Worm (Caenorhabditis elegans) whole organism, young adult: Measurements from ENCODE around the gene ZK1320.9.

Experiments
- B0035.1 ChIP-seq: sonication (generic microtip); optimal IDR thresholded peaks from 2 replicates; lab custom pipeline; 2016; ENCODE audit warnings: missing genetic modification characterization, mild to moderate bottlenecking, missing compliant biosample characterization, missing genotype, missing genetic modification reagents
- B0336.3 ChIP-seq: fragments of 200-800 bp; sonication (Bioruptor generic); IDR thresholded peaks from 2 replicates; pipeline ENCODE4 v1.3.6; 2022; ENCODE audit warnings: missing genetic modification characterization, missing compliant biosample characterization
- C06A6.2 ChIP-seq: fragments of 200-800 bp; sonication (Bioruptor generic); conservative IDR thresholded peaks from 2 replicates; pipeline ENCODE4 v1.3.6; 2022; ENCODE audit warnings: missing genetic modification characterization, missing compliant biosample characterization
- D2030.7 ChIP-seq: fragments of 200-800 bp; sonication (Bioruptor generic); IDR thresholded peaks from 2 replicates; pipeline ENCODE4 v1.3.6; 2022; ENCODE audit warnings: missing genetic modification reagents, missing genetic modification characterization, missing compliant biosample characterization
- F10E7.11 ChIP-seq: sonication (generic microtip); optimal IDR thresholded peaks from 2 replicates; lab custom pipeline; 2017; ENCODE audit warnings: mild to moderate bottlenecking, missing genetic modification characterization, moderate library complexity, missing compliant biosample characterization
- F23B12.7 ChIP-seq: sonication (generic microtip); optimal IDR thresholded peaks from 2 replicates; lab custom pipeline; 2017; ENCODE audit warnings: missing genetic modification characterization, mild to moderate bottlenecking, missing compliant biosample characterization, antibody characterized with exemption, moderate library complexity; ENCODE audit not compliant: insufficient read depth
- F33H1.4 ChIP-seq: fragments of 200-800 bp; sonication (Bioruptor generic); IDR thresholded peaks from 2 replicates; pipeline ENCODE4 v1.3.6; 2022; ENCODE audit warnings: missing genetic modification reagents, missing genetic modification characterization, missing compliant biosample characterization
- F39B2.1 ChIP-seq: fragments of 200-800 bp; sonication (Bioruptor generic); IDR thresholded peaks from 2 replicates; pipeline ENCODE4 v1.3.6; 2022; ENCODE audit warnings: missing genetic modification reagents, missing genetic modification characterization, missing compliant biosample characterization
- F55B11.4 ChIP-seq: sonication (generic microtip); optimal IDR thresholded peaks from 2 replicates; lab custom pipeline; 2016; ENCODE audit warnings: missing compliant biosample characterization, missing genetic modification characterization, borderline replicate concordance; ENCODE audit not compliant: insufficient read depth
- F57A8.1 ChIP-seq: fragments of 200-800 bp; sonication (Bioruptor generic); optimal IDR thresholded peaks from 2 replicates; lab custom pipeline; 2018; ENCODE audit warnings: mild to moderate bottlenecking, missing genetic modification characterization, moderate library complexity, missing compliant biosample characterization
- F57C9.4 ChIP-seq: sonication (generic microtip); optimal IDR thresholded peaks from 2 replicates; lab custom pipeline; 2017; ENCODE audit warnings: mild to moderate bottlenecking, missing genetic modification characterization, missing compliant biosample characterization
- K11D2.4 ChIP-seq: fragments of 200-800 bp; sonication (Bioruptor generic); IDR thresholded peaks from 2 replicates; pipeline ENCODE4 v1.3.6; 2022; ENCODE audit warnings: missing genetic modification reagents, missing genetic modification characterization, missing compliant biosample characterization
- K12H6.12 ChIP-seq: fragments of 200-800 bp; sonication (Bioruptor generic); optimal IDR thresholded peaks from 2 replicates; lab custom pipeline; 2018; ENCODE audit warnings: mild to moderate bottlenecking, missing genetic modification characterization, missing compliant biosample characterization
- T07F8.4 ChIP-seq: sonication (generic microtip); optimal IDR thresholded peaks from 2 replicates; lab custom pipeline; 2016; ENCODE audit warnings: mild to moderate bottlenecking, missing genetic modification characterization, moderate library complexity, missing compliant biosample characterization
- Y53F4B.3 ChIP-seq: fragments of 200-800 bp; sonication (Bioruptor generic); IDR thresholded peaks from 2 replicates; pipeline ENCODE4 v1.3.6; 2022; ENCODE audit warnings: missing genetic modification reagents, missing genetic modification characterization, missing compliant biosample characterization
- Y56A3A.18 ChIP-seq: fragments of 200-800 bp; sonication (Bioruptor generic); IDR thresholded peaks from 2 replicates; pipeline ENCODE4 v1.3.6; 2022; ENCODE audit warnings: missing genetic modification reagents, missing genetic modification characterization, missing compliant biosample characterization
- Y95B8A.8 ChIP-seq: fragments of 200-800 bp; sonication (Bioruptor generic); IDR thresholded peaks from 2 replicates; pipeline ENCODE4 v1.3.6; 2022; ENCODE audit warnings: missing genetic modification reagents, missing genetic modification characterization, missing compliant biosample characterization
- athp-1 ChIP-seq: sonication (generic microtip); optimal IDR thresholded peaks from 2 replicates; lab custom pipeline; 2017; ENCODE audit warnings: mild to moderate bottlenecking, missing genetic modification characterization, missing compliant biosample characterization
- bed-2 ChIP-seq: fragments of 200-800 bp; sonication (Bioruptor generic); IDR thresholded peaks from 2 replicates; pipeline ENCODE4 v1.3.6; 2022; ENCODE audit warnings: missing genetic modification reagents, missing genetic modification characterization, missing compliant biosample characterization
- ccch-3 ChIP-seq: fragments of 200-800 bp; sonication (Bioruptor generic); optimal IDR thresholded peaks from 2 replicates; lab custom pipeline; 2018; ENCODE audit warnings: mild to moderate bottlenecking, missing genetic modification characterization, missing compliant biosample characterization
- ceh-27 ChIP-seq: fragments of 200-800 bp; sonication (Bioruptor generic); optimal IDR thresholded peaks from 2 replicates; lab custom pipeline; 2018; ENCODE audit warnings: mild to moderate bottlenecking, missing genetic modification characterization, moderate library complexity, missing compliant biosample characterization
- ceh-40 ChIP-seq: fragments of 200-800 bp; sonication (Bioruptor generic); IDR thresholded peaks from 2 replicates; pipeline ENCODE4 v1.3.6; 2022; ENCODE audit warnings: missing genetic modification characterization, missing compliant biosample characterization
- ceh-91 ChIP-seq: fragments of 200-800 bp; sonication (Bioruptor generic); IDR thresholded peaks from 2 replicates; pipeline ENCODE4 v1.3.6; 2022; ENCODE audit warnings: missing genetic modification reagents, missing genetic modification characterization, missing compliant biosample characterization
- dox-1 ChIP-seq: fragments of 200-800 bp; sonication (Bioruptor generic); IDR thresholded peaks from 2 replicates; pipeline ENCODE4 v1.3.6; 2022; ENCODE audit warnings: missing genetic modification reagents, missing genetic modification characterization, missing compliant biosample characterization
- dpff-1 ChIP-seq: sonication (generic microtip); optimal IDR thresholded peaks from 2 replicates; lab custom pipeline; 2017; ENCODE audit warnings: mild to moderate bottlenecking, missing genetic modification characterization, missing compliant biosample characterization
- efl-1 ChIP-seq: fragments of 150-350 bp; optimal IDR thresholded peaks from 2 replicates; lab custom pipeline; 2014; ENCODE audit warnings: missing biosample characterization, missing genetic modification reagents, missing genetic modification characterization
- egl-44 ChIP-seq: fragments of 200-800 bp; sonication (Bioruptor generic); IDR thresholded peaks from 2 replicates; pipeline ENCODE4 v1.3.6; 2022; ENCODE audit warnings: missing genetic modification reagents, missing genetic modification characterization, missing compliant biosample characterization
- fkh-3 ChIP-seq: sonication (generic microtip); optimal IDR thresholded peaks from 2 replicates; lab custom pipeline; 2016; ENCODE audit warnings: mild to moderate bottlenecking, missing genetic modification characterization, missing compliant biosample characterization
- hsf-1 ChIP-seq: fragments of 200-800 bp; sonication (Bioruptor generic); IDR thresholded peaks from 2 replicates; pipeline ENCODE4 v1.3.6; 2022; ENCODE audit warnings: missing genetic modification reagents, missing genetic modification characterization, missing compliant biosample characterization
- let-526 ChIP-seq: fragments of 200-800 bp; sonication (Bioruptor generic); IDR thresholded peaks from 2 replicates; pipeline ENCODE4 v1.3.6; 2022; ENCODE audit warnings: missing genetic modification reagents, missing genetic modification characterization, missing compliant biosample characterization
- let-607 ChIP-seq, 2 experiments: fragments of 200-800 bp in 1 of 2; sonication (Bioruptor generic) in 1 of 2; sonication (generic microtip) in 1 of 2; optimal IDR thresholded peaks; 2 replicates each; lab custom pipeline; 2016 to 2018; ENCODE audit warnings: mild to moderate bottlenecking in 2 of 2, missing compliant biosample characterization in 2 of 2, missing genetic modification characterization in 2 of 2, moderate library complexity in 2 of 2, missing genotype in 1 of 2
- madf-6 ChIP-seq: fragments of 200-800 bp; sonication (Bioruptor generic); IDR thresholded peaks from 2 replicates; pipeline ENCODE4 v1.3.6; 2022; ENCODE audit warnings: missing genetic modification reagents, missing genetic modification characterization, missing compliant biosample characterization
- mxl-1 ChIP-seq: sonication (generic microtip); optimal IDR thresholded peaks from 2 replicates; lab custom pipeline; 2016; ENCODE audit warnings: missing genetic modification characterization, missing compliant biosample characterization
- nhr-120 ChIP-seq: fragments of 200-800 bp; sonication (Bioruptor generic); IDR thresholded peaks from 2 replicates; pipeline ENCODE4 v1.3.6; 2022; ENCODE audit warnings: missing genetic modification characterization, missing compliant biosample characterization
- nhr-27 ChIP-seq: fragments of 200-800 bp; sonication (Bioruptor generic); optimal IDR thresholded peaks from 2 replicates; lab custom pipeline; 2018; ENCODE audit warnings: mild to moderate bottlenecking, missing genetic modification characterization, moderate library complexity, missing compliant biosample characterization
- pbrm-1 ChIP-seq: fragments of 200-800 bp; sonication (Bioruptor generic); IDR thresholded peaks from 2 replicates; pipeline ENCODE4 v1.3.6; 2022; ENCODE audit warnings: missing genetic modification reagents, missing genetic modification characterization, missing compliant biosample characterization
- rcor-1 ChIP-seq: fragments of 200-800 bp; sonication (Bioruptor generic); IDR thresholded peaks from 2 replicates; pipeline ENCODE4 v1.3.6; 2022; ENCODE audit warnings: missing genetic modification reagents, missing genetic modification characterization, missing compliant biosample characterization
- rpc-1 ChIP-seq, 2 experiments: fragments of 150-350 bp in 1 of 2; sonication (generic microtip) in 1 of 2; optimal IDR thresholded peaks; 2 replicates each; lab custom pipeline; 2014 to 2018; ENCODE audit warnings: missing biosample characterization in 1 of 2, missing genetic modification characterization in 1 of 2, missing genetic modification reagents in 1 of 2, missing genotype in 1 of 2
- sea-2 ChIP-seq: fragments of 200-800 bp; sonication (Bioruptor generic); IDR thresholded peaks from 2 replicates; pipeline ENCODE4 v1.3.6; 2022; ENCODE audit warnings: missing genetic modification characterization, missing compliant biosample characterization
- snpc-1.3 ChIP-seq: sonication (generic microtip); optimal IDR thresholded peaks from 2 replicates; lab custom pipeline; 2017; ENCODE audit warnings: missing genetic modification characterization, mild to moderate bottlenecking, missing compliant biosample characterization, antibody characterized with exemption, moderate library complexity, missing genotype, missing genetic modification reagents; ENCODE audit not compliant: insufficient read depth
- somi-1 ChIP-seq: fragments of 200-800 bp; sonication (Bioruptor generic); optimal IDR thresholded peaks from 2 replicates; lab custom pipeline; 2018; ENCODE audit warnings: mild to moderate bottlenecking, missing genetic modification characterization, missing compliant biosample characterization
- tbp1 ChIP-seq: fragments of 200-800 bp; sonication (Bioruptor generic); optimal IDR thresholded peaks from 2 replicates; lab custom pipeline; 2018; ENCODE audit warnings: mild to moderate bottlenecking, missing genetic modification characterization, missing compliant biosample characterization
- unc-62 ChIP-seq: fragments of 150-350 bp; optimal IDR thresholded peaks from 2 replicates; lab custom pipeline; 2014; ENCODE audit warnings: missing biosample characterization, missing genetic modification reagents, missing genetic modification characterization
- xnd-1 ChIP-seq: sonication (generic microtip); optimal IDR thresholded peaks from 2 replicates; lab custom pipeline; 2016; ENCODE audit warnings: missing genotype, missing genetic modification reagents, missing genetic modification characterization, missing compliant biosample characterization
- ztf-25 ChIP-seq: fragments of 200-800 bp; sonication (Bioruptor generic); IDR thresholded peaks from 2 replicates; pipeline ENCODE4 v1.3.6; 2022; ENCODE audit warnings: missing genetic modification reagents, missing genetic modification characterization, missing compliant biosample characterization
- ztf-28 ChIP-seq: fragments of 200-800 bp; sonication (Bioruptor generic); IDR thresholded peaks from 2 replicates; pipeline ENCODE4 v1.3.6; 2022; ENCODE audit warnings: missing genetic modification reagents, missing genetic modification characterization, missing compliant biosample characterization
- ztf-3 ChIP-seq: fragments of 200-800 bp; sonication (Bioruptor generic); optimal IDR thresholded peaks from 2 replicates; lab custom pipeline; 2018; ENCODE audit warnings: mild to moderate bottlenecking, missing genetic modification characterization, missing compliant biosample characterization

ZK1320.9 gene

DNA sequence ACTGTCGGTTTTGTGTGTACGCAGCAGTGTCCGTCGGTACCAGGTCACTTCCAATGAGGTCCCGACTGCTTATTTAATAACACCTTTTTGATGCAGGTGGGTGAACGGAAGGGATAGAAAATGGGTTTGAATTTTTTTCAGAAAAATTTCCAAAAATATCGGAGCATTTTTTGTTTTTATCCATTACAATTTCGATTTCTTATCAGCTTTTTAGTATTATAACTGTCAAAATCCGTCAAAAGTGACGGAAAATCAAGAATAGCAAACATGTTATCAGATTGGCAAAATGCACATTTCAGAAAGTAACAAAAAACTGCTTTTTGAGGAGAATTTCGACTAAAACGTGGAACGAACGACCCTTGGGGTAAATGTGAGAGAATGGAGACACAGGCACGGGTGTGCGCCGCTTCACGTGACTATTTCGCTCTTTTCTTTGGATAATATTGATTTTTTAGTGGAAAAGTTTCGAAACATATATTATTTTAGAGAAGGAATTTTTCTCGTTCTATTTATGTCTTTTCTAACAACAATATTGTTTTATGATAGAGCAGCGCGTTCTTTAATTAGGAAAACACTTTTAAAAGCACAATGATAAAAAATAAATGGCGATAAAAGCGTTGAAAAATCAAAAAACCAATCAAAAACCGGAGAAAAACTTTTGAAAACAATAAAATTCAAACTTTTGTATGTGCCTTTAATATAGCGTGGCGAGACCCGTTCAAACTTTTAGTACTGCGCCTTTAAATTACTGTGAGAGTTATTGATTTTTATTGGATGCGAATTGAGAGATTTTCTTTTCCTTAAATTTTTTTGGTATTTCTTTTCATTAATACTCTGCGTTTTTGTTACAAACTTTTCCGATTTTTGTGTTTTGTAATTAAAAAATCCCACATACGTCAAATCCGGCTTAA lies 39.3 kb downstream of the ZK1320.9 start, which contains the start of gene sqv-8 (continued):
- TF ChIP-seq ceh-40 (GFP tag; lab: Robert Waterston, UW) (no peak), ccch-3 (GFP tag; lab: Kevin White, UChicago) (no peak), ztf-28 (GFP tag; lab: Robert Waterston, UW) (no peak), efl-1 (GFP tag; lab: Kevin White, UChicago) (peak; percentile 41), F10E7.11 (tag; lab: Kevin White, UChicago) (no peak), F57A8.1 (GFP tag; lab: Kevin White, UChicago) (no peak), B0035.1 (tag; lab: Kevin White, UChicago) (no peak), ztf-3 (GFP tag; lab: Kevin White, UChicago) (no peak), F39B2.1 (GFP tag; lab: Robert Waterston, UW) (no peak), Y56A3A.18 (GFP tag; lab: Robert Waterston, UW) (no peak), F55B11.4 (tag; lab: Kevin White, UChicago) (no peak), madf-6 (GFP tag; lab: Robert Waterston, UW) (peak; percentile 97), egl-44 (GFP tag; lab: Robert Waterston, UW) (no peak), unc-62 (GFP tag; lab: Kevin White, UChicago) (peak; percentile 28), hsf-1 (GFP tag; lab: Robert Waterston, UW) (no peak), athp-1 (tag; lab: Kevin White, UChicago) (no peak), rpc-1 (optimal IDR thresholded peaks at IDR 0.05; lab: Kevin White, UChicago) (no peak), rpc-1 (tag; optimal IDR thresholded peaks at IDR 0.05; lab: Kevin White, UChicago) (no peak), K11D2.4 (GFP tag; lab: Robert Waterston, UW) (no peak), ztf-25 (GFP tag; lab: Robert Waterston, UW) (no peak), mxl-1 (tag; lab: Kevin White, UChicago) (no peak), Y53F4B.3 (GFP tag; lab: Robert Waterston, UW) (no peak), let-607 (tag; optimal IDR thresholded peaks at IDR 0.05; lab: Kevin White, UChicago) (peak; percentile 37 to 43), fkh-3 (tag; lab: Kevin White, UChicago) (no peak), ceh-91 (GFP tag; lab: Robert Waterston, UW) (peak; percentile 27; the same call in 1 of the 2 replicates), dox-1 (GFP tag; lab: Robert Waterston, UW) (0 out of 2 replicates have a peak, but pooled peaks have one; percentile 17), snpc-1.3 (tag; lab: Kevin White, UChicago) (peak; percentile 70), Y95B8A.8 (GFP tag; lab: Robert Waterston, UW) (no peak), F33H1.4 (GFP tag; lab: Robert Waterston, UW) (peak; percentile 94), dpff-1 (tag; lab: Kevin White, UChicago) (no peak), nhr-27 (tag; lab: Kevin White, UChicago) (no peak), B0336.3 (GFP tag; lab: Robert Waterston, UW) (no peak), let-526 (GFP tag; lab: Robert Waterston, UW) (no peak), ceh-27 (GFP tag; lab: Kevin White, UChicago) (no peak), K12H6.12 (tag; lab: Kevin White, UChicago) (no peak), sea-2 (GFP tag; lab: Robert Waterston, UW) (no peak), xnd-1 (peak; percentile 94), tbp1 (GFP tag; lab: Kevin White, UChicago) (no peak), T07F8.4 (tag; lab: Kevin White, UChicago) (no peak), somi-1 (GFP tag; lab: Kevin White, UChicago) (no peak), bed-2 (GFP tag; lab: Robert Waterston, UW) (no peak), F57C9.4 (tag; lab: Kevin White, UChicago) (no peak), D2030.7 (GFP tag; lab: Robert Waterston, UW) (peak; percentile 62; the same call in 1 of the 2 replicates), F23B12.7 (peak; percentile 12), nhr-120 (GFP tag; lab: Robert Waterston, UW) (no peak), pbrm-1 (GFP tag; lab: Robert Waterston, UW) (no peak), C06A6.2 (GFP tag; lab: Robert Waterston, UW) (no peak), rcor-1 (GFP tag; lab: Robert Waterston, UW) (no peak)
